Worm (Caenorhabditis elegans) whole organism, L4 larva: ENCODE measurements around the gene ttm-2.
A peak's percentile ranks its signal among the peaks of the same experiment; 100 is the strongest.

Source experiments
- F26F4.8 ChIP-seq: fragments of 200-800 bp; sonication (Bioruptor generic); conservative IDR thresholded peaks from 2 replicates; pipeline ENCODE4 v1.3.6; 2022; ENCODE audit warnings: missing genetic modification characterization, missing compliant biosample characterization
- F44E2.7 ChIP-seq: fragments of 200-800 bp; sonication (Bioruptor generic); IDR thresholded peaks from 2 replicates; pipeline ENCODE4 v2.1.2; 2022; ENCODE audit warnings: missing genetic modification characterization, missing compliant biosample characterization
- T20F7.1 ChIP-seq: fragments of 200-800 bp; sonication (Bioruptor generic); optimal IDR thresholded peaks from 2 replicates; lab custom pipeline; 2018; ENCODE audit warnings: mild to moderate bottlenecking, missing genetic modification characterization, missing compliant biosample characterization
- T26A8.4 ChIP-seq: fragments of 200-800 bp; sonication (Bioruptor generic); IDR thresholded peaks from 2 replicates; pipeline ENCODE4 v1.3.6; 2022; ENCODE audit warnings: missing genetic modification characterization, missing compliant biosample characterization
- Y5F2A.4 ChIP-seq: fragments of 200-800 bp; sonication (Bioruptor generic); optimal IDR thresholded peaks from 2 replicates; lab custom pipeline; 2018; ENCODE audit warnings: mild to moderate bottlenecking, missing genetic modification characterization, missing compliant biosample characterization
- aha-1 ChIP-seq: fragments of 150-350 bp; peaks from one replicate; lab custom pipeline; 2014; ENCODE audit warnings: missing biosample characterization, missing genetic modification characterization
- aly-2 ChIP-seq: sonication (generic microtip); optimal IDR thresholded peaks from 2 replicates; lab custom pipeline; 2018; ENCODE audit warnings: missing biosample characterization, missing genetic modification characterization
- ama-1 ChIP-seq: fragments of 150-350 bp; optimal IDR thresholded peaks from 2 replicates; lab custom pipeline; 2014; ENCODE audit warnings: inconsistent platforms, mixed read lengths
- arid-1 ChIP-seq: fragments of 200-800 bp; sonication (Bioruptor generic); conservative IDR thresholded peaks from 2 replicates; pipeline ENCODE4 v1.3.6; 2022; ENCODE audit warnings: missing genetic modification reagents, missing genetic modification characterization, missing compliant biosample characterization
- ceh-62 ChIP-seq: sonication (generic microtip); optimal IDR thresholded peaks from 2 replicates; lab custom pipeline; 2017; ENCODE audit warnings: missing biosample characterization, missing genetic modification characterization
- ceh-82 ChIP-seq: sonication (generic microtip); optimal IDR thresholded peaks from 2 replicates; lab custom pipeline; 2017; ENCODE audit warnings: missing biosample characterization, missing genetic modification characterization
- ctbp-1 ChIP-seq: fragments of 200-800 bp; sonication (Bioruptor generic); IDR thresholded peaks from 2 replicates; pipeline ENCODE4 v1.3.6; 2022; ENCODE audit warnings: missing genetic modification reagents, missing genetic modification characterization, missing compliant biosample characterization
- daf-16 ChIP-seq, 3 experiments: sonication (generic microtip); optimal IDR thresholded peaks; 2 replicates each; lab custom pipeline; 2016 to 2017; ENCODE audit warnings: missing genetic modification characterization in 3 of 3, missing genetic modification reagents in 3 of 3, mild to moderate bottlenecking in 2 of 3, missing compliant biosample characterization in 2 of 3, missing biosample characterization in 1 of 3, moderate library complexity in 1 of 3
- daf-8 ChIP-seq: fragments of 200-800 bp; sonication (Bioruptor generic); IDR thresholded peaks from 2 replicates; pipeline ENCODE4 v1.3.6; 2022; ENCODE audit warnings: missing genetic modification characterization, missing compliant biosample characterization
- dpl-1 ChIP-seq: fragments of 150-350 bp; optimal IDR thresholded peaks from 2 replicates; lab custom pipeline; 2014; ENCODE audit warnings: missing biosample characterization, missing genetic modification reagents, missing genetic modification characterization
- duxl-1 ChIP-seq: sonication (generic microtip); optimal IDR thresholded peaks from 2 replicates; lab custom pipeline; 2016; ENCODE audit warnings: mild to moderate bottlenecking, missing genetic modification characterization, moderate library complexity, missing compliant biosample characterization; ENCODE audit not compliant: poor library complexity
- dve-1 ChIP-seq: sonication (generic microtip); optimal IDR thresholded peaks from 2 replicates; lab custom pipeline; 2017; ENCODE audit warnings: antibody characterized with exemption, mild to moderate bottlenecking, missing genetic modification characterization, missing compliant biosample characterization; ENCODE audit not compliant: insufficient read depth
- hif-1 ChIP-seq, 2 experiments: sonication (generic microtip); optimal IDR thresholded peaks; 2 replicates each; lab custom pipeline; 2016 to 2017; ENCODE audit warnings: missing compliant biosample characterization in 2 of 2, missing genetic modification characterization in 2 of 2, missing genetic modification reagents in 2 of 2, missing genotype in 2 of 2, mild to moderate bottlenecking in 1 of 2
- hlh-11 ChIP-seq: fragments of 200-800 bp; sonication (Bioruptor generic); optimal IDR thresholded peaks from 2 replicates; lab custom pipeline; 2018; ENCODE audit warnings: mild to moderate bottlenecking, missing genetic modification characterization, missing compliant biosample characterization
- hlh-30 ChIP-seq: sonication (generic microtip); optimal IDR thresholded peaks from 2 replicates; lab custom pipeline; 2017; ENCODE audit warnings: antibody characterized with exemption, mild to moderate bottlenecking, missing genetic modification characterization, missing compliant biosample characterization; ENCODE audit not compliant: insufficient read depth
- hmg-1.1 ChIP-seq: fragments of 200-800 bp; sonication (Bioruptor generic); IDR thresholded peaks from 2 replicates; pipeline ENCODE4 v1.3.6; 2022; ENCODE audit warnings: missing genetic modification reagents, missing genetic modification characterization, missing compliant biosample characterization
- lin-1 ChIP-seq: fragments of 200-800 bp; sonication (Bioruptor generic); IDR thresholded peaks from 2 replicates; pipeline ENCODE4 v1.3.6; 2022; ENCODE audit warnings: missing genetic modification reagents, missing genetic modification characterization, missing compliant biosample characterization
- lin-29 ChIP-seq: fragments of 200-800 bp; sonication (Bioruptor generic); IDR thresholded peaks from 2 replicates; pipeline ENCODE4 v1.3.6; 2022; ENCODE audit warnings: missing genetic modification reagents, missing genetic modification characterization, missing compliant biosample characterization
- lin-38 ChIP-seq: fragments of 200-800 bp; sonication (Bioruptor generic); IDR thresholded peaks from 2 replicates; pipeline ENCODE4 v1.3.6; 2022; ENCODE audit warnings: missing genetic modification reagents, missing genetic modification characterization, missing compliant biosample characterization
- lir-3 ChIP-seq: sonication (generic microtip); optimal IDR thresholded peaks from 2 replicates; lab custom pipeline; 2016; ENCODE audit warnings: mild to moderate bottlenecking, missing genetic modification characterization, missing compliant biosample characterization
- lsy-2 ChIP-seq, 2 experiments: fragments of 150-350 bp in 1 of 2; sonication (generic microtip) in 1 of 2; optimal IDR thresholded peaks; 2 replicates each; lab custom pipeline; 2014 to 2017; ENCODE audit warnings: missing biosample characterization in 2 of 2, missing genetic modification characterization in 2 of 2
- madf-5 ChIP-seq, 2 experiments: fragments of 200-800 bp; sonication (Bioruptor generic); IDR thresholded peaks; 2 replicates each; pipeline ENCODE4 v1.3.6; 2022; ENCODE audit warnings: missing compliant biosample characterization in 2 of 2, missing genetic modification characterization in 2 of 2
- mdl-1 ChIP-seq, 2 experiments: fragments of 150-350 bp in 1 of 2; sonication (generic microtip) in 1 of 2; optimal IDR thresholded peaks; 2 replicates each; lab custom pipeline; 2014 to 2017; ENCODE audit warnings: missing biosample characterization in 2 of 2, missing genetic modification characterization in 2 of 2
- mdt-29 ChIP-seq: fragments of 200-800 bp; sonication (Bioruptor generic); IDR thresholded peaks from 2 replicates; pipeline ENCODE4 v1.3.6; 2022; ENCODE audit warnings: missing genetic modification reagents, missing genetic modification characterization, missing compliant biosample characterization
- mes-2 ChIP-seq: sonication (generic microtip); optimal IDR thresholded peaks from 2 replicates; lab custom pipeline; 2016; ENCODE audit warnings: missing genotype, mild to moderate bottlenecking, missing genetic modification characterization, missing compliant biosample characterization; ENCODE audit not compliant: poor library complexity, severe bottlenecking
- mxl-2 ChIP-seq: fragments of 200-800 bp; sonication (Bioruptor generic); conservative IDR thresholded peaks from 2 replicates; pipeline ENCODE4 v1.3.6; 2022; ENCODE audit warnings: missing genetic modification reagents, missing genetic modification characterization, missing compliant biosample characterization
- mxl-3 ChIP-seq: fragments of 200-800 bp; sonication (Bioruptor generic); optimal IDR thresholded peaks from 2 replicates; lab custom pipeline; 2018; ENCODE audit warnings: mild to moderate bottlenecking, missing genetic modification characterization, missing compliant biosample characterization
- nhr-111 ChIP-seq: fragments of 200-800 bp; sonication (Bioruptor generic); optimal IDR thresholded peaks from 2 replicates; lab custom pipeline; 2018; ENCODE audit warnings: mild to moderate bottlenecking, missing genetic modification characterization, missing compliant biosample characterization
- nhr-41 ChIP-seq: fragments of 200-800 bp; sonication (Bioruptor generic); IDR thresholded peaks from 2 replicates; pipeline ENCODE4 v1.3.6; 2022; ENCODE audit warnings: missing genetic modification reagents, missing genetic modification characterization, missing compliant biosample characterization
- nhr-6 ChIP-seq: fragments of 150-350 bp; optimal IDR thresholded peaks from 2 replicates; lab custom pipeline; 2014; ENCODE audit warnings: missing biosample characterization, missing genetic modification characterization
- nhr-76 ChIP-seq: fragments of 150-350 bp; optimal IDR thresholded peaks from 2 replicates; lab custom pipeline; 2014; ENCODE audit warnings: missing biosample characterization, missing genetic modification characterization
- php-3 ChIP-seq: fragments of 200-800 bp; sonication (Bioruptor generic); IDR thresholded peaks from 2 replicates; pipeline ENCODE4 v1.3.6; 2022; ENCODE audit warnings: missing genetic modification reagents, missing genetic modification characterization, missing compliant biosample characterization
- saeg-2 ChIP-seq: fragments of 200-800 bp; sonication (Bioruptor generic); IDR thresholded peaks from 2 replicates; pipeline ENCODE4 v1.3.6; 2022; ENCODE audit warnings: missing genetic modification reagents, missing genetic modification characterization, missing compliant biosample characterization
- set-16 ChIP-seq: fragments of 200-800 bp; sonication (Bioruptor generic); IDR thresholded peaks from 2 replicates; pipeline ENCODE4 v1.3.6; 2022; ENCODE audit warnings: missing genetic modification reagents, missing genetic modification characterization, missing compliant biosample characterization
- skn-1 ChIP-seq: fragments of 150-350 bp; optimal IDR thresholded peaks from 2 replicates; lab custom pipeline; 2014; ENCODE audit warnings: missing biosample characterization, missing genetic modification characterization
- snpc-1.2 ChIP-seq: fragments of 200-800 bp; sonication (Bioruptor generic); IDR thresholded peaks from 2 replicates; pipeline ENCODE4 v1.3.6; 2022; ENCODE audit warnings: missing genetic modification reagents, missing genetic modification characterization, missing compliant biosample characterization
- spr-3 ChIP-seq: fragments of 200-800 bp; sonication (Bioruptor generic); optimal IDR thresholded peaks from 2 replicates; lab custom pipeline; 2018; ENCODE audit warnings: mild to moderate bottlenecking, missing genetic modification characterization, missing compliant biosample characterization
- unc-130 ChIP-seq: sonication (generic microtip); optimal IDR thresholded peaks from 2 replicates; lab custom pipeline; 2016; ENCODE audit warnings: missing genetic modification reagents, missing genetic modification characterization, missing compliant biosample characterization
- unc-62 ChIP-seq, 3 experiments: fragments of 150-350 bp in 1 of 3; sonication (generic microtip); optimal IDR thresholded peaks in 2 of 3; peaks in 1 of 3; 1 replicate in 1 of 3; 2 replicates in 2 of 3; lab custom pipeline; 2014 to 2017; ENCODE audit warnings: missing biosample characterization in 3 of 3, missing genetic modification characterization in 3 of 3, missing genetic modification reagents in 3 of 3, missing genotype in 1 of 3
- ztf-11 ChIP-seq: fragments of 150-350 bp; optimal IDR thresholded peaks from 2 replicates; lab custom pipeline; 2014; ENCODE audit warnings: missing biosample characterization, missing genetic modification characterization
- ztf-7 ChIP-seq: fragments of 150-350 bp; optimal IDR thresholded peaks from 2 replicates; lab custom pipeline; 2014; ENCODE audit warnings: missing biosample characterization, missing genetic modification characterization

The ttm-2 gene

DNA sequence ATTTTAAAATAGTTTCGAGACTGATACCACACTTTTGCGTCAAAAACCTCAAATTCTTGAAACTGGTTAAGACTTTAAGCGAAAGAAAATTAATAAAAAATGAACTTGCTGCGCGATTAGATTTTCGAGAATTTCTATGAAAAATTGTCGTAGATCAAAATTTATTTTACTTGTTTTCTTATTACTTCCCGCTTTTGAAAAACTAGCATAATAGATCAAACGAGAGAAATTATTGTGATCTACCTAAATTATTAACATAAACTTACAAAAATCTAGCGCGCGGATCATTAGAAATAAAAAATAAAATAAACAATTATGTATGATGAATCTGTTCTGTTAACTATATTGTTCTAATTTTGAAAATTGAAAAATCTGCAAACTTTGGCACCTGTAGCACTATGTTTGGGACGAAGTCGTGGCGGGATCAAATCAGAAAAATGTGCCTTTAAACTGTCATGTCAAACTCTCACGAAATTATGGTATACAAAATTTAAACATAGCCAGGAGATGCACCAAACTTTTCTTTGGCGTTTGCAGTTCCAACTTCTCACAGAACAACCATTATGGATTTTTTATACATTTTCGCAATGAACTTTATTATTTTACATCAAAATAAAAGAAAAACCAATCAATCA, 39.3 kb downstream of the ttm-2 start:
- TF ChIP-seq hlh-11 (no peak), F44E2.7 (GFP tag; lab: Robert Waterston, UW) (no peak), ama-1 (lab: Kevin White, UChicago) (peak; percentile 75), mes-2 (tag; lab: Kevin White, UChicago) (no peak), T26A8.4 (0 out of 2 replicates have a peak, but pooled peaks have one; percentile 23), Y5F2A.4 (GFP tag; lab: Kevin White, UChicago) (no peak), ztf-7 (no peak), unc-62 (GFP tag; optimal IDR thresholded peaks at IDR 0.05 in 1 of 2; lab: Kevin White, UChicago) (peak in 1 of 2 experiments; percentile 69), unc-62 (tag; optimal IDR thresholded peaks at IDR 0.05; lab: Kevin White, UChicago) (no peak), spr-3 (GFP tag; lab: Kevin White, UChicago) (no peak), madf-5 (GFP tag; IDR thresholded peaks at IDR 0.05; lab: Robert Waterston, UW) (no peak), lin-29 (GFP tag; lab: Robert Waterston, UW) (no peak), nhr-76 (tag; lab: Kevin White, UChicago) (no peak), lsy-2 (tag; optimal IDR thresholded peaks at IDR 0.05; lab: Kevin White, UChicago) (no peak), skn-1 (tag; lab: Kevin White, UChicago) (no peak), daf-16 (GFP tag; optimal IDR thresholded peaks at IDR 0.05; lab: Kevin White, UChicago) (no peak), daf-16 (tag; optimal IDR thresholded peaks at IDR 0.05; lab: Kevin White, UChicago) (peak; percentile 16), dve-1 (peak; percentile 47), hlh-30 (tag; lab: Kevin White, UChicago) (no peak), daf-8 (GFP tag; lab: Robert Waterston, UW) (no peak), nhr-6 (tag; lab: Kevin White, UChicago) (no peak)

DNA sequence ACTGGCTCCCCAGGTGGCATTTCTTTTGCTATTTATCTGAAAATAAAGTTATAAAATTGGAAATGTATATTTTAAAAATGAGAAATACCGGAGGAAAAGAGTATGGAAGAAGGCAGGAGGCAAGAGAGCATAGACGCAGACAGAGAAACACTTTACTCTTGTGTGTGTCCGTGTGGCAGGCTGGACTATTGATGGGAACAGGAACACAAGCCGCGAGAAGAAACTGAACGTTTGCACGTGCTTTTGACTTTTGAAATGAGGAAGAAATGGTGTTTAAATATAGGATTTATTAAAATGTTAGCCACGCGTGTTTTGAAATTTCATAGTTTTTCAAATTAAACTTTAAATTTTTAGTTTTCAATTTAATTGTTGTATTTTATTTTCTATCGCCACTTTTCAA, 40.1 kb downstream of the ttm-2 start, which contains the start of gene F10G7.10:
TSS of gene F10G7.10 (minus strand) at position 145 of the 400 bp plus-strand sequence.
- no peak for TF ChIP-seq lin-38 (GFP tag; lab: Robert Waterston, UW)
- peak; percentile 36 for TF ChIP-seq dve-1
- TF ChIP-seq ctbp-1 (GFP tag; lab: Robert Waterston, UW) = no peak
- no peak for TF ChIP-seq unc-130
- TF ChIP-seq nhr-41 (GFP tag; lab: Robert Waterston, UW) = no peak
- TF ChIP-seq hif-1 (tag; optimal IDR thresholded peaks at IDR 0.05; lab: Kevin White, UChicago) = peak in 1 of 2 experiments; percentile 50
- peak; percentile 3 for TF ChIP-seq nhr-6 (tag; lab: Kevin White, UChicago)
- TF ChIP-seq mdl-1 (tag; optimal IDR thresholded peaks at IDR 0.05; lab: Kevin White, UChicago) = peak; percentile 30 to 84
- no peak for TF ChIP-seq snpc-1.2 (GFP tag; lab: Robert Waterston, UW)
- TF ChIP-seq php-3 = no peak
- no peak for TF ChIP-seq mxl-2
- TF ChIP-seq hmg-1.1 (GFP tag; lab: Robert Waterston, UW) = 0 out of 2 replicates have a peak, but pooled peaks have one; percentile 39
- TF ChIP-seq saeg-2 (GFP tag; lab: Robert Waterston, UW) = no peak
- peak in 1 of 2 experiments; percentile 28 for TF ChIP-seq lsy-2 (tag; optimal IDR thresholded peaks at IDR 0.05; lab: Kevin White, UChicago)
- peak in 1 of 2 experiments; percentile 59 for TF ChIP-seq unc-62 (GFP tag; optimal IDR thresholded peaks at IDR 0.05 in 1 of 2; lab: Kevin White, UChicago)
- TF ChIP-seq unc-62 (tag; optimal IDR thresholded peaks at IDR 0.05; lab: Kevin White, UChicago) = no peak
- TF ChIP-seq dpl-1 (GFP tag; lab: Kevin White, UChicago) = no peak
- no peak for TF ChIP-seq ztf-11 (tag; lab: Kevin White, UChicago)
- TF ChIP-seq duxl-1 (tag; lab: Kevin White, UChicago) = no peak
- TF ChIP-seq T20F7.1 = no peak
- TF ChIP-seq mxl-3 (GFP tag; lab: Kevin White, UChicago) = peak; percentile 69
- TF ChIP-seq lin-1 (GFP tag; lab: Robert Waterston, UW) = no peak
- TF ChIP-seq nhr-76 (tag; lab: Kevin White, UChicago) = no peak
- no peak for TF ChIP-seq daf-16 (GFP tag; optimal IDR thresholded peaks at IDR 0.05; lab: Kevin White, UChicago)
- TF ChIP-seq daf-16 (tag; optimal IDR thresholded peaks at IDR 0.05; lab: Kevin White, UChicago) = peak; percentile 29
- TF ChIP-seq ceh-82 (tag; lab: Kevin White, UChicago) = no peak
- no peak for TF ChIP-seq set-16
- TF ChIP-seq aha-1 (tag; lab: Kevin White, UChicago) = no peak
- TF ChIP-seq lir-3 (tag; lab: Kevin White, UChicago) = no peak
- no peak for TF ChIP-seq aly-2 (tag; lab: Kevin White, UChicago)
- TF ChIP-seq nhr-111 (GFP tag; lab: Kevin White, UChicago) = no peak
- no peak for TF ChIP-seq arid-1 (GFP tag; lab: Robert Waterston, UW)
- TF ChIP-seq mdt-29 (GFP tag; lab: Robert Waterston, UW) = no peak
- TF ChIP-seq ceh-62 = no peak
- no peak for TF ChIP-seq F26F4.8 (GFP tag; lab: Robert Waterston, UW)
